Worm (Caenorhabditis elegans) whole organism, L1 larva: ENCODE data around the gene rpl-10.

ENCODE experiments used
- C04F5.9 ChIP-seq: sonication (generic microtip); optimal IDR thresholded peaks from 2 replicates; lab custom pipeline; 2016; ENCODE audit warnings: missing genetic modification characterization, missing compliant biosample characterization
- C16A3.4 ChIP-seq: fragments of 150-350 bp; optimal IDR thresholded peaks from 2 replicates; lab custom pipeline; 2014; ENCODE audit warnings: missing biosample characterization, missing genetic modification characterization
- C34B4.2 ChIP-seq: sonication (generic microtip); optimal IDR thresholded peaks from 2 replicates; lab custom pipeline; 2017; ENCODE audit warnings: mild to moderate bottlenecking, missing genetic modification characterization, missing compliant biosample characterization
- F16B12.6 ChIP-seq: fragments of 150-350 bp; optimal IDR thresholded peaks from 2 replicates; lab custom pipeline; 2014; ENCODE audit warnings: missing biosample characterization, missing genetic modification characterization
- Y116A8C.19 ChIP-seq: sonication (generic microtip); optimal IDR thresholded peaks from 2 replicates; lab custom pipeline; 2016; ENCODE audit warnings: missing compliant biosample characterization, missing genetic modification characterization, borderline replicate concordance
- ama-1 ChIP-seq: fragments of 150-350 bp; optimal IDR thresholded peaks from 2 replicates; lab custom pipeline; 2014
- blmp-1 ChIP-seq: fragments of 150-350 bp; optimal IDR thresholded peaks from 2 replicates; lab custom pipeline; 2014; ENCODE audit warnings: missing biosample characterization, missing genetic modification characterization
- ceh-82 ChIP-seq, 3 experiments: fragments of 150-350 bp in 1 of 3; sonication (generic microtip) in 2 of 3; optimal IDR thresholded peaks; 2 replicates each; lab custom pipeline; 2014 to 2017; ENCODE audit warnings: missing biosample characterization in 3 of 3, missing genetic modification characterization in 3 of 3
- dpl-1 ChIP-seq, 3 experiments: fragments of 150-350 bp in 2 of 3; sonication (generic microtip) in 1 of 3; optimal IDR thresholded peaks; 2 replicates each; lab custom pipeline; 2014 to 2017; ENCODE audit warnings: missing biosample characterization in 3 of 3, missing genetic modification characterization in 3 of 3, missing genetic modification reagents in 3 of 3
- dsc-1 ChIP-seq: sonication (generic microtip); optimal IDR thresholded peaks from 2 replicates; lab custom pipeline; 2016; ENCODE audit warnings: mild to moderate bottlenecking, missing genetic modification characterization, missing compliant biosample characterization
- efl-1 ChIP-seq, 4 experiments: fragments of 150-350 bp; optimal IDR thresholded peaks in 3 of 4; peaks in 1 of 4; 1 replicate in 1 of 4; 2 replicates in 3 of 4; lab custom pipeline; 2014; ENCODE audit warnings: missing biosample characterization in 2 of 4, missing genetic modification characterization in 2 of 4, missing genetic modification reagents in 2 of 4
- efl-3 ChIP-seq: fragments of 200-800 bp; sonication (Bioruptor generic); optimal IDR thresholded peaks from 2 replicates; lab custom pipeline; 2018; ENCODE audit warnings: mild to moderate bottlenecking, missing genetic modification characterization, missing compliant biosample characterization
- egl-13 ChIP-seq: sonication (generic microtip); optimal IDR thresholded peaks from 2 replicates; lab custom pipeline; 2016; ENCODE audit warnings: missing genotype, missing genetic modification reagents, missing genetic modification characterization, missing compliant biosample characterization
- egl-27 ChIP-seq, 2 experiments: fragments of 150-350 bp in 1 of 2; sonication (generic microtip); optimal IDR thresholded peaks; 3 replicates each; lab custom pipeline; 2017 to 2018; ENCODE audit warnings: missing biosample characterization in 2 of 2, missing genetic modification characterization in 2 of 2, missing genetic modification reagents in 2 of 2
- elt-3 ChIP-seq, 6 experiments: fragments of 150-350 bp in 1 of 6; sonication (generic microtip); optimal IDR thresholded peaks; 2 replicates each; lab custom pipeline; 2017 to 2018; ENCODE audit warnings: missing biosample characterization in 6 of 6, missing genetic modification characterization in 6 of 6, inconsistent platforms in 1 of 6
- ets-5 ChIP-seq: fragments of 200-800 bp; sonication (Bioruptor generic); IDR thresholded peaks from 2 replicates; pipeline ENCODE4 v1.3.6; 2022; ENCODE audit warnings: missing genetic modification characterization, missing compliant biosample characterization
- fkh-8 ChIP-seq: sonication (generic microtip); optimal IDR thresholded peaks from 2 replicates; lab custom pipeline; 2016; ENCODE audit warnings: mild to moderate bottlenecking, missing genetic modification characterization, missing compliant biosample characterization
- hlh-4 ChIP-seq: sonication (generic microtip); optimal IDR thresholded peaks from 2 replicates; lab custom pipeline; 2016; ENCODE audit warnings: mild to moderate bottlenecking, missing genetic modification characterization, missing compliant biosample characterization
- hpl-2 ChIP-seq: fragments of 150-350 bp; optimal IDR thresholded peaks from 2 replicates; lab custom pipeline; 2014; ENCODE audit warnings: missing biosample characterization, missing genetic modification reagents, missing genetic modification characterization
- isw-1 ChIP-seq: fragments of 200-800 bp; sonication (Bioruptor generic); IDR thresholded peaks from 2 replicates; pipeline ENCODE4 v1.3.6; 2022; ENCODE audit warnings: missing genetic modification characterization, missing compliant biosample characterization
- jun-1 ChIP-seq: fragments of 150-350 bp; optimal IDR thresholded peaks from 2 replicates; lab custom pipeline; 2014; ENCODE audit warnings: missing biosample characterization, missing genetic modification reagents, missing genetic modification characterization
- lin-14 ChIP-seq: fragments of 200-800 bp; sonication (Bioruptor generic); optimal IDR thresholded peaks from 2 replicates; lab custom pipeline; 2018; ENCODE audit warnings: mild to moderate bottlenecking, missing genetic modification characterization, moderate library complexity, missing compliant biosample characterization
- lin-15B ChIP-seq: fragments of 150-350 bp; sonication (generic microtip); optimal IDR thresholded peaks from 3 replicates; lab custom pipeline; 2014; ENCODE audit warnings: missing biosample characterization, missing genetic modification characterization
- lin-35 ChIP-seq, 2 experiments: fragments of 150-350 bp; optimal IDR thresholded peaks; 2 replicates each; lab custom pipeline; 2014; ENCODE audit warnings: missing biosample characterization in 2 of 2, missing genetic modification characterization in 2 of 2, missing genetic modification reagents in 2 of 2
- lir-3 ChIP-seq: sonication (generic microtip); optimal IDR thresholded peaks from 2 replicates; lab custom pipeline; 2016; ENCODE audit warnings: mild to moderate bottlenecking, missing genetic modification characterization, moderate library complexity, missing compliant biosample characterization; ENCODE audit not compliant: poor library complexity
- lsy-2 ChIP-seq, 2 experiments: fragments of 150-350 bp; optimal IDR thresholded peaks; 2 replicates each; lab custom pipeline; 2014; ENCODE audit warnings: missing biosample characterization in 2 of 2, missing genetic modification characterization in 2 of 2
- mep-1 ChIP-seq: fragments of 150-350 bp; optimal IDR thresholded peaks from 2 replicates; lab custom pipeline; 2014; ENCODE audit warnings: missing biosample characterization, missing genetic modification characterization
- nhr-11 ChIP-seq: fragments of 150-350 bp; optimal IDR thresholded peaks from 2 replicates; lab custom pipeline; 2014; ENCODE audit warnings: missing biosample characterization, missing genetic modification characterization
- nhr-12 ChIP-seq: sonication (generic microtip); optimal IDR thresholded peaks from 2 replicates; lab custom pipeline; 2017; ENCODE audit warnings: missing biosample characterization, missing genetic modification characterization
- nhr-19 ChIP-seq: fragments of 200-800 bp; sonication (Bioruptor generic); conservative IDR thresholded peaks from 2 replicates; pipeline ENCODE4 v1.3.6; 2022; ENCODE audit warnings: missing genetic modification characterization, missing compliant biosample characterization
- nhr-20 ChIP-seq: sonication (generic microtip); optimal IDR thresholded peaks from 2 replicates; lab custom pipeline; 2016; ENCODE audit warnings: mild to moderate bottlenecking, missing genetic modification characterization, missing compliant biosample characterization
- nhr-28 ChIP-seq: fragments of 150-350 bp; optimal IDR thresholded peaks from 2 replicates; lab custom pipeline; 2014; ENCODE audit warnings: missing biosample characterization, missing genetic modification characterization
- nhr-47 ChIP-seq: sonication (generic microtip); optimal IDR thresholded peaks from 2 replicates; lab custom pipeline; 2016; ENCODE audit warnings: mild to moderate bottlenecking, missing genetic modification characterization, moderate library complexity, missing compliant biosample characterization
- nhr-71 ChIP-seq: sonication (generic microtip); optimal IDR thresholded peaks from 2 replicates; lab custom pipeline; 2016; ENCODE audit warnings: mild to moderate bottlenecking, missing genetic modification characterization, moderate library complexity, missing compliant biosample characterization
- nhr-76 ChIP-seq: sonication (generic microtip); optimal IDR thresholded peaks from 2 replicates; lab custom pipeline; 2017; ENCODE audit warnings: missing biosample characterization, missing genetic modification characterization
- nhr-77 ChIP-seq: fragments of 150-350 bp; optimal IDR thresholded peaks from 2 replicates; lab custom pipeline; 2014; ENCODE audit warnings: missing biosample characterization, missing genetic modification characterization
- nhr-85 ChIP-seq: sonication (generic microtip); peaks from one replicate; lab custom pipeline; 2016; ENCODE audit warnings: missing genetic modification characterization, inconsistent platforms, missing compliant biosample characterization
- nhr-90 ChIP-seq: sonication (generic microtip); optimal IDR thresholded peaks from 2 replicates; lab custom pipeline; 2016; ENCODE audit warnings: mild to moderate bottlenecking, missing genetic modification characterization, missing compliant biosample characterization; ENCODE audit not compliant: poor library complexity
- pax-3 ChIP-seq: fragments of 200-800 bp; sonication (Bioruptor generic); optimal IDR thresholded peaks from 2 replicates; lab custom pipeline; 2018; ENCODE audit warnings: mild to moderate bottlenecking, missing genetic modification characterization, moderate library complexity, missing compliant biosample characterization
- rnt-1 ChIP-seq: sonication (generic microtip); optimal IDR thresholded peaks from 2 replicates; lab custom pipeline; 2016; ENCODE audit warnings: mild to moderate bottlenecking, missing genetic modification characterization, moderate library complexity, missing compliant biosample characterization
- skn-1 ChIP-seq: fragments of 150-350 bp; optimal IDR thresholded peaks from 2 replicates; lab custom pipeline; 2014; ENCODE audit warnings: missing biosample characterization, missing genetic modification characterization
- snpc-4 ChIP-seq: fragments of 150-350 bp; optimal IDR thresholded peaks from 2 replicates; lab custom pipeline; 2014; ENCODE audit warnings: missing biosample characterization, missing genetic modification characterization
- snu-23 ChIP-seq: sonication (generic microtip); optimal IDR thresholded peaks from 2 replicates; lab custom pipeline; 2016; ENCODE audit warnings: missing genetic modification characterization, missing compliant biosample characterization
- sox-4 ChIP-seq: sonication (generic microtip); optimal IDR thresholded peaks from 2 replicates; lab custom pipeline; 2016; ENCODE audit warnings: missing genetic modification characterization, missing compliant biosample characterization
- sptf-1 ChIP-seq: fragments of 150-350 bp; optimal IDR thresholded peaks from 2 replicates; lab custom pipeline; 2014; ENCODE audit warnings: missing biosample characterization, missing genetic modification characterization
- swsn-7 ChIP-seq: sonication (generic microtip); optimal IDR thresholded peaks from 2 replicates; lab custom pipeline; 2016; ENCODE audit warnings: missing genetic modification characterization, missing compliant biosample characterization
- unc-130 ChIP-seq: fragments of 150-350 bp; optimal IDR thresholded peaks from 2 replicates; lab custom pipeline; 2017; ENCODE audit warnings: missing biosample characterization, missing genetic modification characterization, inconsistent platforms
- unc-30 ChIP-seq: sonication (generic microtip); optimal IDR thresholded peaks from 2 replicates; lab custom pipeline; 2017; ENCODE audit warnings: missing biosample characterization, missing genetic modification characterization
- xbp-1 ChIP-seq: sonication (generic microtip); optimal IDR thresholded peaks from 2 replicates; lab custom pipeline; 2016; ENCODE audit warnings: missing genetic modification characterization, missing compliant biosample characterization
- zag-1 ChIP-seq: fragments of 150-350 bp; optimal IDR thresholded peaks from 2 replicates; lab custom pipeline; 2014; ENCODE audit warnings: missing biosample characterization, missing genetic modification characterization
- zip-4 ChIP-seq: fragments of 200-800 bp; sonication (Bioruptor generic); optimal IDR thresholded peaks from 2 replicates; lab custom pipeline; 2018; ENCODE audit warnings: mild to moderate bottlenecking, missing genetic modification characterization, moderate library complexity, missing compliant biosample characterization
- ztf-4 ChIP-seq: fragments of 150-350 bp; optimal IDR thresholded peaks from 2 replicates; lab custom pipeline; 2014; ENCODE audit warnings: missing biosample characterization, missing genetic modification characterization

rpl-10 gene

DNA sequence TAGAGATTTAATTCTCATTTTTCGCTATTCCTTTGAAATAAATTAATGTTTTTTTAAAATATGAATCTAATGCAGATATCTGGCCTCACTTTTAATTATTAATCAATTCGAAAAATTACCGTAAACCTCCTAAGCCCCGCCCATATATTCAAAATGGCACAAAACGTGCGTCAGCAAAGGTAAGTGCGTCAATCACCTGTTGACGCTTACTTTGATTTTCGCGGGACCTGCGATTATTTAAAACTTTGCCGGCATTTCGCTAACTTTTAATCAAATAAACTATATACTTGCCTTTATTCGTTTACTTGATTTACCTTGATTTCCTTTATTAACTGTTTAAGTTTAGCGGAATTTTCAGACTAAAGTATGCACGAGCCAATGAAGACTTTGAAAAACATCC lies 14.3 kb downstream of the rpl-10 start, which contains the start of gene pch-2:
TSS of gene pch-2 (plus strand) at position 359 of the 400 bp plus-strand sequence.
- TF ChIP-seq efl-3 (GFP tag; lab: Kevin White, UChicago): no peak
- TF ChIP-seq sptf-1: no peak
- TF ChIP-seq hpl-2 (GFP tag; lab: Kevin White, UChicago): no peak
- TF ChIP-seq nhr-71 (tag; lab: Kevin White, UChicago): peak; percentile 70
- peak; percentile 64 for TF ChIP-seq C04F5.9 (tag; lab: Kevin White, UChicago)
- no peak for TF ChIP-seq dsc-1
- TF ChIP-seq ceh-82 (tag; optimal IDR thresholded peaks at IDR 0.05; lab: Kevin White, UChicago): no peak
- no peak for TF ChIP-seq pax-3 (tag; lab: Kevin White, UChicago)
- TF ChIP-seq ama-1 (lab: Kevin White, UChicago): no peak
- TF ChIP-seq nhr-28: no peak
- no peak for TF ChIP-seq unc-30 (tag; lab: Kevin White, UChicago)
- peak; percentile 85 to 86 for TF ChIP-seq efl-1 (optimal IDR thresholded peaks at IDR 0.05; lab: Kevin White, UChicago)
- TF ChIP-seq efl-1 (GFP tag; optimal IDR thresholded peaks at IDR 0.05 in 1 of 2; lab: Kevin White, UChicago): peak; percentile 88 to 99
- TF ChIP-seq snu-23 (GFP tag; lab: Kevin White, UChicago): peak; percentile 65
- TF ChIP-seq nhr-76 (tag; lab: Kevin White, UChicago): no peak
- TF ChIP-seq lin-14 (GFP tag; lab: Kevin White, UChicago): peak; percentile 45
- no peak for TF ChIP-seq ets-5 (GFP tag; lab: Robert Waterston, UW)
- peak; percentile 47 for TF ChIP-seq xbp-1 (tag; lab: Kevin White, UChicago)
- TF ChIP-seq nhr-11 (tag; lab: Kevin White, UChicago): no peak
- no peak for TF ChIP-seq C34B4.2
- TF ChIP-seq lin-35 (GFP tag; optimal IDR thresholded peaks at IDR 0.05; lab: Kevin White, UChicago): peak; percentile 78 to 93
- TF ChIP-seq unc-130: peak; percentile 3
- TF ChIP-seq jun-1: no peak
- peak; percentile 37 for TF ChIP-seq nhr-77 (tag; lab: Kevin White, UChicago)
- peak; percentile 38 for TF ChIP-seq F16B12.6
- no peak for TF ChIP-seq zip-4 (GFP tag; lab: Kevin White, UChicago)
- TF ChIP-seq swsn-7 (tag; lab: Kevin White, UChicago): peak; percentile 48
- TF ChIP-seq nhr-12 (tag; lab: Kevin White, UChicago): no peak
- no peak for TF ChIP-seq egl-13 (tag; lab: Kevin White, UChicago)
- TF ChIP-seq C16A3.4 (tag; lab: Kevin White, UChicago): peak; percentile 74
- TF ChIP-seq lin-15B (tag; lab: Kevin White, UChicago): peak; percentile 62
- no peak for TF ChIP-seq hlh-4
- TF ChIP-seq zag-1: no peak
- TF ChIP-seq nhr-47 (tag; lab: Kevin White, UChicago): peak; percentile 67
- TF ChIP-seq egl-27 (tag; optimal IDR thresholded peaks at IDR 0.05; lab: Kevin White, UChicago): no peak
- TF ChIP-seq lsy-2 (tag; optimal IDR thresholded peaks at IDR 0.05; lab: Kevin White, UChicago): peak; percentile 80 to 93
- TF ChIP-seq lir-3 (tag; lab: Kevin White, UChicago): no peak
- TF ChIP-seq elt-3 (tag; optimal IDR thresholded peaks at IDR 0.05; lab: Kevin White, UChicago): peak in 1 of 6 experiments; percentile 59
- TF ChIP-seq fkh-8 (tag; lab: Kevin White, UChicago): peak; percentile 62
- TF ChIP-seq isw-1 (GFP tag; lab: Robert Waterston, UW): peak; percentile 29; the same call in 1 of the 2 replicates
- TF ChIP-seq mep-1: peak; percentile 61
- peak; percentile 60 for TF ChIP-seq blmp-1 (tag; lab: Kevin White, UChicago)
- peak; percentile 32 for TF ChIP-seq skn-1
- peak; percentile 46 for TF ChIP-seq nhr-19 (GFP tag; lab: Robert Waterston, UW)
- peak; percentile 66 for TF ChIP-seq rnt-1 (tag; lab: Kevin White, UChicago)
- TF ChIP-seq snpc-4 (tag; lab: Kevin White, UChicago): no peak
- no peak for TF ChIP-seq Y116A8C.19 (tag; lab: Kevin White, UChicago)
- peak; percentile 61 for TF ChIP-seq nhr-20 (tag; lab: Kevin White, UChicago)
- TF ChIP-seq ztf-4: no peak
- peak; percentile 48 for TF ChIP-seq nhr-90 (tag; lab: Kevin White, UChicago)
- TF ChIP-seq dpl-1 (GFP tag; optimal IDR thresholded peaks at IDR 0.05; lab: Kevin White, UChicago): peak; percentile 83 to 90 (median 89)
- TF ChIP-seq nhr-85: peak; percentile 75
- TF ChIP-seq sox-4 (tag; lab: Kevin White, UChicago): no peak
